Fruit fly (Drosophila melanogaster): Measurements from ENCODE around the gene pnr.

DNA sequence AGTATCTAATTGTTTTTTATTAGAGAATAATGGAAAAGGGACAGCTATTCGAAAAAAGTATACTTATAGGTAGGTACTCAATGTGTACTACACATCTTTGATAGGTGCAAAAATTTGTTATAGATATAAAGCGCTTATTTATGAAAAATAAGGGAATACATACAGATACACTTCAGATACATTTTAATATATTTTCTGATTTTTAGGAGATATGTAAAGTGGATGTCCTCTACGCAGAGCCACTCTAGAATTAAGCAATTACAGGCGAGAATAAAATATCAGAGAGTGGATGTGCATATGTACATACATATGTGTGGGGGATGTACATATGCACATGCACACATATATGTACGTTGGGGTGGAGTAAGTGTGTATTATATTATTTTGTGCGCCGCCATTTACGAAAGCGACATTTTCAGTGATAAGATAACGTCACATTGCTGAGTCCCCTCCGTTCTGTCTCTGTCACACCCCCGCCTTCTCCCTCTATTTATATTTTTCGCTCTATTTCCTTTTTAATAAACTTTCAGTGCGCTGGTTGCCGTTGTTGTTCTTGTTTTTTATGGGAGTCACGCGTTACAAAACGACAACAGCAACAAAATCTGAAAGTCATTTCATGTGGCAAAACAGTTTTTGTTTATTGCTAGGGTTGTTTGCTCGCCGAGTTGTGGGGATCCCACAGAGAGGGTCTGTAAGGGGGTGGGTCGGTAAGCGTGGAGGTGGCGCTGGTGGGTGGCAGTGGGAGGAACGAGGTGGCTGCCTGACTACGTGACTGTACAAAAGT is 21.0 kb upstream of the pnr start:
- peak; percentile 56 for TF ChIP-seq CG11617 (GFP tag; optimal IDR thresholded peaks at IDR 0.05)
- peak; percentile 58 for TF ChIP-seq CG14711 (tag; optimal IDR thresholded peaks at IDR 0.05)
- TF ChIP-seq Crg-1 (GFP tag; optimal IDR thresholded peaks at IDR 0.05) = peak; percentile 42
- TF ChIP-seq toe (GFP tag; optimal IDR thresholded peaks at IDR 0.05) = peak; percentile 36

All from whole organism, adult.